Worm (Caenorhabditis elegans) whole organism, mixed stage, embryonic: ENCODE results near the gene T28F12.1.

Source experiments
- blmp-1 ChIP-seq: fragments of 150-350 bp; optimal IDR thresholded peaks from 2 replicates; lab custom pipeline; 2014; ENCODE audit warnings: missing biosample characterization, missing genetic modification characterization
- flh-1 ChIP-seq: fragments of 200-800 bp; sonication (Bioruptor generic); optimal IDR thresholded peaks from 2 replicates; lab custom pipeline; 2018; ENCODE audit warnings: mild to moderate bottlenecking, missing genetic modification characterization, moderate library complexity, missing compliant biosample characterization
- mls-2 ChIP-seq: sonication (generic microtip); optimal IDR thresholded peaks from 2 replicates; lab custom pipeline; 2016; ENCODE audit warnings: mild to moderate bottlenecking, missing genetic modification characterization, moderate library complexity, missing compliant biosample characterization
- nhr-28 ChIP-seq: fragments of 150-350 bp; optimal IDR thresholded peaks from 2 replicates; lab custom pipeline; 2014; ENCODE audit warnings: missing biosample characterization, missing genetic modification characterization
- pha-4 ChIP-seq: fragments of 150-350 bp; optimal IDR thresholded peaks from 2 replicates; lab custom pipeline; 2018; ENCODE audit warnings: missing biosample characterization, missing genetic modification reagents, missing genetic modification characterization
- sem-2 ChIP-seq: fragments of 200-800 bp; sonication (Bioruptor generic); optimal IDR thresholded peaks from 2 replicates; lab custom pipeline; 2018; ENCODE audit warnings: mild to moderate bottlenecking, missing genetic modification characterization, missing compliant biosample characterization
- sptf-1 ChIP-seq: sonication (generic microtip); optimal IDR thresholded peaks from 2 replicates; lab custom pipeline; 2017; ENCODE audit warnings: mild to moderate bottlenecking, missing genetic modification characterization, moderate library complexity, missing compliant biosample characterization

- TF ChIP-seq blmp-1 (no peak), nhr-28 (tag; lab: Kevin White, UChicago) (no peak), pha-4 (tag; lab: Kevin White, UChicago) (no peak), mls-2 (tag; lab: Kevin White, UChicago) (peak; percentile 16), sem-2 (GFP tag; lab: Kevin White, UChicago) (no peak), flh-1 (GFP tag; lab: Kevin White, UChicago) (no peak), sptf-1 (tag; lab: Kevin White, UChicago) (no peak)
These were observed 14.1 kb downstream of the T28F12.1 start for ce11 chrV:4526801-4527425.
